Worm (Caenorhabditis elegans) whole organism, young adult: ENCODE measurements around the gene R74.2.
A peak's percentile ranks its signal among the peaks of the same experiment; 100 is the strongest.

ENCODE experiments used
- B0019.2 ChIP-seq: fragments of 200-800 bp; sonication (Bioruptor generic); conservative IDR thresholded peaks from 2 replicates; pipeline ENCODE4 v1.3.6; 2022; ENCODE audit warnings: missing genetic modification reagents, missing genetic modification characterization, missing compliant biosample characterization
- C17E4.6 ChIP-seq: fragments of 200-800 bp; sonication (Bioruptor generic); IDR thresholded peaks from 2 replicates; pipeline ENCODE4 v1.3.6; 2022; ENCODE audit warnings: missing genetic modification reagents, missing genetic modification characterization, missing compliant biosample characterization
- D2030.7 ChIP-seq: fragments of 200-800 bp; sonication (Bioruptor generic); IDR thresholded peaks from 2 replicates; pipeline ENCODE4 v1.3.6; 2022; ENCODE audit warnings: missing genetic modification reagents, missing genetic modification characterization, missing compliant biosample characterization
- F23B12.7 ChIP-seq: sonication (generic microtip); optimal IDR thresholded peaks from 2 replicates; lab custom pipeline; 2017; ENCODE audit warnings: missing genetic modification characterization, mild to moderate bottlenecking, missing compliant biosample characterization, antibody characterized with exemption, moderate library complexity; ENCODE audit not compliant: insufficient read depth
- F33H1.4 ChIP-seq: fragments of 200-800 bp; sonication (Bioruptor generic); IDR thresholded peaks from 2 replicates; pipeline ENCODE4 v1.3.6; 2022; ENCODE audit warnings: missing genetic modification reagents, missing genetic modification characterization, missing compliant biosample characterization
- F49E8.2 ChIP-seq: sonication (generic microtip); optimal IDR thresholded peaks from 3 replicates; lab custom pipeline; 2017; ENCODE audit warnings: missing genetic modification characterization, mild to moderate bottlenecking, missing compliant biosample characterization, antibody characterized with exemption, moderate library complexity; ENCODE audit not compliant: insufficient read depth
- akir-1 ChIP-seq: fragments of 200-800 bp; sonication (Bioruptor generic); optimal IDR thresholded peaks from 2 replicates; lab custom pipeline; 2018; ENCODE audit warnings: mild to moderate bottlenecking, missing genetic modification characterization, moderate library complexity, missing compliant biosample characterization
- aptf-2 ChIP-seq: fragments of 200-800 bp; sonication (Bioruptor generic); conservative IDR thresholded peaks from 2 replicates; pipeline ENCODE4 v1.3.6; 2022; ENCODE audit warnings: missing genetic modification reagents, missing genetic modification characterization, missing compliant biosample characterization
- attf-3 ChIP-seq: fragments of 200-800 bp; sonication (Bioruptor generic); conservative IDR thresholded peaks from 2 replicates; pipeline ENCODE4 v1.3.6; 2022; ENCODE audit warnings: missing genetic modification reagents, missing genetic modification characterization, missing compliant biosample characterization
- ceh-91 ChIP-seq: fragments of 200-800 bp; sonication (Bioruptor generic); IDR thresholded peaks from 2 replicates; pipeline ENCODE4 v1.3.6; 2022; ENCODE audit warnings: missing genetic modification reagents, missing genetic modification characterization, missing compliant biosample characterization
- dox-1 ChIP-seq: fragments of 200-800 bp; sonication (Bioruptor generic); IDR thresholded peaks from 2 replicates; pipeline ENCODE4 v1.3.6; 2022; ENCODE audit warnings: missing genetic modification reagents, missing genetic modification characterization, missing compliant biosample characterization
- dpl-1 ChIP-seq: fragments of 150-350 bp; optimal IDR thresholded peaks from 2 replicates; lab custom pipeline; 2014; ENCODE audit warnings: missing biosample characterization, missing genetic modification reagents, missing genetic modification characterization
- efl-1 ChIP-seq: fragments of 150-350 bp; optimal IDR thresholded peaks from 2 replicates; lab custom pipeline; 2014; ENCODE audit warnings: missing biosample characterization, missing genetic modification reagents, missing genetic modification characterization
- egrh-3 ChIP-seq: fragments of 200-800 bp; sonication (Bioruptor generic); IDR thresholded peaks from 2 replicates; pipeline ENCODE4 v1.3.6; 2022; ENCODE audit warnings: missing genetic modification reagents, missing genetic modification characterization, missing compliant biosample characterization
- gei-17 ChIP-seq: fragments of 200-800 bp; sonication (Bioruptor generic); optimal IDR thresholded peaks from 2 replicates; lab custom pipeline; 2018; ENCODE audit warnings: mild to moderate bottlenecking, missing genetic modification characterization, missing compliant biosample characterization
- him-1 ChIP-seq: sonication (generic microtip); optimal IDR thresholded peaks from 2 replicates; lab custom pipeline; 2016; ENCODE audit warnings: missing genotype, missing genetic modification reagents, missing genetic modification characterization, missing compliant biosample characterization
- hsf-1 ChIP-seq: fragments of 200-800 bp; sonication (Bioruptor generic); IDR thresholded peaks from 2 replicates; pipeline ENCODE4 v1.3.6; 2022; ENCODE audit warnings: missing genetic modification reagents, missing genetic modification characterization, missing compliant biosample characterization
- lin-35 ChIP-seq, 3 experiments: fragments of 150-350 bp in 2 of 3; sonication (generic microtip) in 1 of 3; optimal IDR thresholded peaks; 2 replicates each; lab custom pipeline; 2014 to 2018; ENCODE audit warnings: missing biosample characterization in 3 of 3, missing genetic modification characterization in 3 of 3, missing genetic modification reagents in 3 of 3
- lin-54 ChIP-seq: fragments of 200-800 bp; sonication (Bioruptor generic); optimal IDR thresholded peaks from 2 replicates; lab custom pipeline; 2018; ENCODE audit warnings: mild to moderate bottlenecking, missing genetic modification characterization, missing compliant biosample characterization
- lsl-1 ChIP-seq: fragments of 200-800 bp; sonication (Bioruptor generic); optimal IDR thresholded peaks from 2 replicates; lab custom pipeline; 2018; ENCODE audit warnings: mild to moderate bottlenecking, missing genetic modification characterization, moderate library complexity, missing compliant biosample characterization
- madf-10 ChIP-seq: sonication (generic microtip); optimal IDR thresholded peaks from 2 replicates; lab custom pipeline; 2016; ENCODE audit warnings: mild to moderate bottlenecking, missing genetic modification characterization, missing compliant biosample characterization
- madf-3 ChIP-seq: fragments of 200-800 bp; sonication (Bioruptor generic); IDR thresholded peaks from 2 replicates; pipeline ENCODE4 v1.3.6; 2022; ENCODE audit warnings: missing genetic modification reagents, missing genetic modification characterization, missing compliant biosample characterization
- madf-6 ChIP-seq: fragments of 200-800 bp; sonication (Bioruptor generic); IDR thresholded peaks from 2 replicates; pipeline ENCODE4 v1.3.6; 2022; ENCODE audit warnings: missing genetic modification reagents, missing genetic modification characterization, missing compliant biosample characterization
- madf-8 ChIP-seq: fragments of 200-800 bp; sonication (Bioruptor generic); conservative IDR thresholded peaks from 2 replicates; pipeline ENCODE4 v1.3.6; 2022; ENCODE audit warnings: missing genetic modification reagents, missing genetic modification characterization, missing compliant biosample characterization
- nfyb-1 ChIP-seq: fragments of 200-800 bp; sonication (Bioruptor generic); IDR thresholded peaks from 2 replicates; pipeline ENCODE4 v1.3.6; 2022; ENCODE audit warnings: missing genetic modification reagents, missing genetic modification characterization, missing compliant biosample characterization
- nhr-80 ChIP-seq: sonication (generic microtip); optimal IDR thresholded peaks from 2 replicates; lab custom pipeline; 2016; ENCODE audit warnings: missing genetic modification characterization, missing compliant biosample characterization
- snpc-1.3 ChIP-seq: sonication (generic microtip); optimal IDR thresholded peaks from 2 replicates; lab custom pipeline; 2017; ENCODE audit warnings: missing genetic modification characterization, mild to moderate bottlenecking, missing compliant biosample characterization, antibody characterized with exemption, moderate library complexity, missing genotype, missing genetic modification reagents; ENCODE audit not compliant: insufficient read depth
- snpc-3.4 ChIP-seq: sonication (generic microtip); optimal IDR thresholded peaks from 2 replicates; lab custom pipeline; 2017; ENCODE audit warnings: missing genetic modification characterization, mild to moderate bottlenecking, missing compliant biosample characterization, antibody characterized with exemption, moderate library complexity, missing genotype, missing genetic modification reagents
- tbp1 ChIP-seq: fragments of 200-800 bp; sonication (Bioruptor generic); optimal IDR thresholded peaks from 2 replicates; lab custom pipeline; 2018; ENCODE audit warnings: mild to moderate bottlenecking, missing genetic modification characterization, missing compliant biosample characterization
- unc-130 ChIP-seq: sonication (generic microtip); optimal IDR thresholded peaks from 2 replicates; lab custom pipeline; 2016; ENCODE audit warnings: missing genetic modification reagents, missing genetic modification characterization, missing compliant biosample characterization
- xnd-1 ChIP-seq: sonication (generic microtip); optimal IDR thresholded peaks from 2 replicates; lab custom pipeline; 2016; ENCODE audit warnings: missing genotype, missing genetic modification reagents, missing genetic modification characterization, missing compliant biosample characterization
- ztf-22 ChIP-seq: fragments of 200-800 bp; sonication (Bioruptor generic); optimal IDR thresholded peaks from 2 replicates; lab custom pipeline; 2018; ENCODE audit warnings: mild to moderate bottlenecking, missing genetic modification characterization, moderate library complexity, missing compliant biosample characterization
- ztf-25 ChIP-seq: fragments of 200-800 bp; sonication (Bioruptor generic); IDR thresholded peaks from 2 replicates; pipeline ENCODE4 v1.3.6; 2022; ENCODE audit warnings: missing genetic modification reagents, missing genetic modification characterization, missing compliant biosample characterization
- ztf-26 ChIP-seq: sonication (generic microtip); optimal IDR thresholded peaks from 2 replicates; lab custom pipeline; 2017; ENCODE audit warnings: missing genetic modification characterization, missing compliant biosample characterization

R74.2 gene

DNA sequence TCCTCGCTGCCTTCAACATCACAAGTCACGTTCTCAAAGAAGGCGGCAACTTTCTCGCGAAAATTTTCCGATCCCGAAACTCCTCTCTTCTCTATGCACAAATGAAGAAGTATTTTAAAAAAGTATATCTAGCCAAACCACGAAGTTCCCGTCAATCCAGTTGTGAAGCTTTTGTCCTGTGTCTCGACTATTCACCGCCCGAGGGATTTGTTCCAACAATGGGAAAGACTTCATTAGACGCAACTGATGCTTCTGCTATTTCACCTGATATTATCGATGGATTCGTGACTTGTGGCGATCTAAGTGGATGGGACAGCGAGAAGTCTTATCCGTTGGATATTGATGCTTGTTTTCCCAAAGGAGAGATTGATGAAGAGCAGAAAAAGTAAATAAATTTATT lies 17.0 kb downstream of the R74.2 start:
- no peak for TF ChIP-seq ztf-25 (GFP tag; lab: Robert Waterston, UW)
- TF ChIP-seq madf-10 (tag; lab: Kevin White, UChicago), result no peak
- TF ChIP-seq ztf-22 (GFP tag; lab: Kevin White, UChicago), result no peak
- TF ChIP-seq him-1 (tag; lab: Kevin White, UChicago), result no peak
- TF ChIP-seq ztf-26 (tag; lab: Kevin White, UChicago), result no peak
- no peak for TF ChIP-seq lin-35 (GFP tag; optimal IDR thresholded peaks at IDR 0.05; lab: Kevin White, UChicago)
- TF ChIP-seq egrh-3, result no peak
- TF ChIP-seq snpc-1.3 (tag; lab: Kevin White, UChicago), result no peak

DNA sequence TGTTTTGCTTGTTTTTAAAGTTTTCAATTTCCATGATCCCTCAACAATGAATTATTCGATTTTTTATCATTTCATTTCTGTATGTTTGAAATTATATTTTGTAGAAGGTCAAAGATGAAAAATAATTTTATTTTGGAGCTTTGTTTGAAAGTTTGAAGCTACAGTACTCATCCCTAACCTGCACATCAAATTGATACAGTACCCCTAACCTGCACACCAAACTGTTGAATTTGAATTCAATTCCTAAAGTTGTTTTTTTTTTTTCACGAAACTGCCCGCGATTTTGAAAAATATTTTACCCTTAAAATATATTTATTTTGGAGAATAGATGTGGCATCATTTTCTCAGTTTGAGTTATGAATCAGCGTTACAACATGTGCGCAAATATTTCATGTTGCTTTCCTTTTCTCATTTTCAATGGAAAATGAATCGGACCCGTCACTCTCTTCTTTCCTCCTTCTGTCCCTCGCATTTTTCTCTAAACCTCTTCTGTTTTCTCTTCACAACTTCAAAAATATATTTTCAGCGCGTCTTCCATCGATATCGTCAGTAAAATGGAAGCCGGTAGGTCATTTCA lies 17.9 kb downstream of the R74.2 start, which contains the start of gene R74.8:
R74.8 (plus strand) TSS at position 527 of the 577 bp plus-strand sequence.
- TF ChIP-seq madf-6 (peak; percentile 88), ceh-91 (peak; percentile 61), madf-3 (GFP tag; lab: Robert Waterston, UW) (peak; percentile 82), madf-8 (peak; percentile 62), attf-3 (GFP tag; lab: Robert Waterston, UW) (0 out of 2 replicates have a peak, but pooled peaks have one; percentile 27), unc-130 (GFP tag; lab: Kevin White, UChicago) (peak; percentile 64), C17E4.6 (GFP tag; lab: Robert Waterston, UW) (no peak), aptf-2 (GFP tag; lab: Robert Waterston, UW) (no peak), tbp1 (GFP tag; lab: Kevin White, UChicago) (peak; percentile 16), snpc-1.3 (tag; lab: Kevin White, UChicago) (peak; percentile 38), him-1 (tag; lab: Kevin White, UChicago) (no peak), dpl-1 (GFP tag; lab: Kevin White, UChicago) (peak; percentile 62), B0019.2 (GFP tag; lab: Robert Waterston, UW) (0 out of 2 replicates have a peak, but pooled peaks have one; percentile 19), efl-1 (GFP tag; lab: Kevin White, UChicago) (peak; percentile 72), xnd-1 (tag; lab: Kevin White, UChicago) (peak; percentile 70), F23B12.7 (tag; lab: Kevin White, UChicago) (peak; percentile 2), lin-35 (GFP tag; optimal IDR thresholded peaks at IDR 0.05; lab: Kevin White, UChicago) (peak in 1 of 3 experiments; percentile 29), snpc-3.4 (tag; lab: Kevin White, UChicago) (peak; percentile 71), nfyb-1 (GFP tag; lab: Robert Waterston, UW) (no peak), lin-54 (peak; percentile 67), F33H1.4 (GFP tag; lab: Robert Waterston, UW) (peak; percentile 72), gei-17 (GFP tag; lab: Kevin White, UChicago) (no peak), nhr-80 (tag; lab: Kevin White, UChicago) (no peak), dox-1 (GFP tag; lab: Robert Waterston, UW) (peak; percentile 9; the same call in 1 of the 2 replicates), F49E8.2 (tag; lab: Kevin White, UChicago) (peak; percentile 61), D2030.7 (GFP tag; lab: Robert Waterston, UW) (peak; percentile 64; the same call in 1 of the 2 replicates), egrh-3 (no peak), lsl-1 (GFP tag; lab: Kevin White, UChicago) (peak; percentile 96), hsf-1 (GFP tag; lab: Robert Waterston, UW) (peak; percentile 73), akir-1 (GFP tag; lab: Kevin White, UChicago) (no peak)
- TF ChIP-seq, all 124 proteins: peak for 22
